Worm (Caenorhabditis elegans) whole organism, mixed stage, embryonic: ENCODE measurements around the gene nhr-106.

Experiments used
- M03D4.4 ChIP-seq: sonication (generic microtip); optimal IDR thresholded peaks from 2 replicates; lab custom pipeline; 2017; ENCODE audit warnings: mild to moderate bottlenecking, missing genetic modification characterization, missing compliant biosample characterization
- bed-3 ChIP-seq: fragments of 200-800 bp; sonication (Bioruptor generic); optimal IDR thresholded peaks from 3 replicates; lab custom pipeline; 2018; ENCODE audit warnings: mild to moderate bottlenecking, missing genetic modification characterization, moderate library complexity, missing compliant biosample characterization
- blmp-1 ChIP-seq: fragments of 150-350 bp; optimal IDR thresholded peaks from 2 replicates; lab custom pipeline; 2014; ENCODE audit warnings: missing biosample characterization, missing genetic modification characterization
- ceh-39 ChIP-seq: fragments of 150-350 bp; optimal IDR thresholded peaks from 2 replicates; lab custom pipeline; 2014; ENCODE audit warnings: missing biosample characterization, missing genetic modification characterization
- ceh-43 ChIP-seq: fragments of 200-800 bp; sonication (Bioruptor generic); optimal IDR thresholded peaks from 2 replicates; lab custom pipeline; 2018; ENCODE audit warnings: mild to moderate bottlenecking, missing genetic modification characterization, moderate library complexity, missing compliant biosample characterization
- ces-1 ChIP-seq: fragments of 150-350 bp; optimal IDR thresholded peaks from 2 replicates; lab custom pipeline; 2014; ENCODE audit warnings: missing biosample characterization, missing genetic modification reagents, missing genetic modification characterization
- cnd-1 ChIP-seq: fragments of 200-800 bp; sonication (Bioruptor generic); optimal IDR thresholded peaks from 2 replicates; lab custom pipeline; 2018; ENCODE audit warnings: mild to moderate bottlenecking, missing genetic modification characterization, missing compliant biosample characterization
- drap-1 ChIP-seq: fragments of 200-800 bp; sonication (Bioruptor generic); optimal IDR thresholded peaks from 3 replicates; lab custom pipeline; 2018; ENCODE audit warnings: mild to moderate bottlenecking, missing genetic modification characterization, missing compliant biosample characterization
- elt-1 ChIP-seq: sonication (generic microtip); optimal IDR thresholded peaks from 2 replicates; lab custom pipeline; 2017; ENCODE audit warnings: missing genetic modification characterization, mild to moderate bottlenecking, missing compliant biosample characterization, antibody characterized with exemption, moderate library complexity, borderline replicate concordance; ENCODE audit not compliant: insufficient read depth
- elt-3 ChIP-seq: fragments of 150-350 bp; optimal IDR thresholded peaks from 2 replicates; lab custom pipeline; 2014; ENCODE audit warnings: missing biosample characterization, missing genetic modification characterization
- flh-1 ChIP-seq: fragments of 200-800 bp; sonication (Bioruptor generic); optimal IDR thresholded peaks from 2 replicates; lab custom pipeline; 2018; ENCODE audit warnings: mild to moderate bottlenecking, missing genetic modification characterization, moderate library complexity, missing compliant biosample characterization
- ham-2 ChIP-seq: fragments of 200-800 bp; sonication (Bioruptor generic); optimal IDR thresholded peaks from 2 replicates; lab custom pipeline; 2018; ENCODE audit warnings: mild to moderate bottlenecking, missing genetic modification characterization, missing compliant biosample characterization
- hlh-1 ChIP-seq: fragments of 150-350 bp; optimal IDR thresholded peaks from 2 replicates; lab custom pipeline; 2014; ENCODE audit warnings: missing biosample characterization, missing genetic modification reagents, missing genetic modification characterization
- lin-13 ChIP-seq: fragments of 150-350 bp; optimal IDR thresholded peaks from 2 replicates; lab custom pipeline; 2014; ENCODE audit warnings: missing biosample characterization, missing genetic modification characterization
- lin-32 ChIP-seq: fragments of 200-800 bp; sonication (Bioruptor generic); optimal IDR thresholded peaks from 2 replicates; lab custom pipeline; 2018; ENCODE audit warnings: mild to moderate bottlenecking, missing genetic modification characterization, missing compliant biosample characterization
- lsy-2 ChIP-seq: fragments of 150-350 bp; optimal IDR thresholded peaks from 2 replicates; lab custom pipeline; 2014; ENCODE audit warnings: missing biosample characterization, missing genetic modification characterization
- mab-5 ChIP-seq: fragments of 150-350 bp; optimal IDR thresholded peaks from 2 replicates; lab custom pipeline; 2014; ENCODE audit warnings: missing biosample characterization, missing genetic modification characterization
- mep-1 ChIP-seq: fragments of 150-350 bp; optimal IDR thresholded peaks from 2 replicates; lab custom pipeline; 2017; ENCODE audit warnings: missing biosample characterization, missing genetic modification reagents, missing genetic modification characterization, inconsistent platforms
- mls-2 ChIP-seq: sonication (generic microtip); optimal IDR thresholded peaks from 2 replicates; lab custom pipeline; 2016; ENCODE audit warnings: mild to moderate bottlenecking, missing genetic modification characterization, moderate library complexity, missing compliant biosample characterization
- nhr-12 ChIP-seq: fragments of 150-350 bp; optimal IDR thresholded peaks from 2 replicates; lab custom pipeline; 2014; ENCODE audit warnings: missing biosample characterization, missing genetic modification characterization
- nhr-237 ChIP-seq: fragments of 150-350 bp; optimal IDR thresholded peaks from 2 replicates; lab custom pipeline; 2014; ENCODE audit warnings: missing biosample characterization, missing genetic modification characterization
- nhr-28 ChIP-seq: fragments of 150-350 bp; optimal IDR thresholded peaks from 2 replicates; lab custom pipeline; 2014; ENCODE audit warnings: missing biosample characterization, missing genetic modification characterization
- nhr-76 ChIP-seq: sonication (generic microtip); optimal IDR thresholded peaks from 2 replicates; lab custom pipeline; 2017; ENCODE audit warnings: missing biosample characterization, missing genetic modification characterization
- sem-2 ChIP-seq: fragments of 200-800 bp; sonication (Bioruptor generic); optimal IDR thresholded peaks from 2 replicates; lab custom pipeline; 2018; ENCODE audit warnings: mild to moderate bottlenecking, missing genetic modification characterization, missing compliant biosample characterization
- sptf-1 ChIP-seq: sonication (generic microtip); optimal IDR thresholded peaks from 2 replicates; lab custom pipeline; 2017; ENCODE audit warnings: mild to moderate bottlenecking, missing genetic modification characterization, moderate library complexity, missing compliant biosample characterization
- tbx-8 ChIP-seq: fragments of 200-800 bp; sonication (Bioruptor generic); optimal IDR thresholded peaks from 2 replicates; lab custom pipeline; 2018; ENCODE audit warnings: mild to moderate bottlenecking, missing genetic modification characterization, moderate library complexity, missing compliant biosample characterization
- unc-120 ChIP-seq: sonication (generic microtip); optimal IDR thresholded peaks from 2 replicates; lab custom pipeline; 2017; ENCODE audit warnings: missing genetic modification characterization, missing compliant biosample characterization; ENCODE audit not compliant: poor library complexity, severe bottlenecking
- unc-39 ChIP-seq: fragments of 150-350 bp; optimal IDR thresholded peaks from 2 replicates; lab custom pipeline; 2014; ENCODE audit warnings: missing biosample characterization, missing genetic modification characterization
- unc-62 ChIP-seq: fragments of 150-350 bp; optimal IDR thresholded peaks from 2 replicates; lab custom pipeline; 2014; ENCODE audit warnings: missing biosample characterization, missing genetic modification reagents, missing genetic modification characterization
- zip-8 ChIP-seq: fragments of 150-350 bp; optimal IDR thresholded peaks from 2 replicates; lab custom pipeline; 2014; ENCODE audit warnings: missing biosample characterization, missing genetic modification characterization
- ztf-11 ChIP-seq: fragments of 150-350 bp; optimal IDR thresholded peaks from 2 replicates; lab custom pipeline; 2014; ENCODE audit warnings: missing biosample characterization, missing genetic modification characterization

nhr-106 gene

ce11 chrV:449130-449529, 40.3 kb upstream of the nhr-106 start, which contains the start of gene srh-35:
Gene srh-35, minus strand, starts transcription at chrV:449230.
- TF ChIP-seq mls-2 (tag; lab: Kevin White, UChicago), result no peak
- TF ChIP-seq mep-1 (tag; lab: Kevin White, UChicago), result no peak
- no peak for TF ChIP-seq mab-5 (tag; lab: Kevin White, UChicago)
- TF ChIP-seq lsy-2 (tag; lab: Kevin White, UChicago), result no peak
- TF ChIP-seq nhr-76, result no peak
- TF ChIP-seq zip-8 (tag; lab: Kevin White, UChicago), result no peak
- TF ChIP-seq nhr-237, result no peak
- no peak for TF ChIP-seq flh-1 (GFP tag; lab: Kevin White, UChicago)
- TF ChIP-seq tbx-8, result no peak
- no peak for TF ChIP-seq cnd-1 (tag; lab: Kevin White, UChicago)
- TF ChIP-seq ceh-43 (GFP tag; lab: Kevin White, UChicago), result no peak
- TF ChIP-seq ceh-39 (tag; lab: Kevin White, UChicago), result no peak

- TF ChIP-seq ceh-43 (GFP tag; lab: Kevin White, UChicago) (no peak), flh-1 (GFP tag; lab: Kevin White, UChicago) (no peak), unc-62 (GFP tag; lab: Kevin White, UChicago) (no peak), zip-8 (tag; lab: Kevin White, UChicago) (no peak), ceh-39 (tag; lab: Kevin White, UChicago) (no peak), blmp-1 (no peak), mls-2 (tag; lab: Kevin White, UChicago) (no peak), nhr-237 (no peak), unc-39 (no peak), tbx-8 (no peak)
These were observed 39.7 kb upstream of the nhr-106 start, which contains the start of gene M02H5.8 for ce11 chrV:449685-450084. Gene M02H5.8, plus strand, starts transcription at chrV:449981.

ce11 chrV:450757-451501, 38.5 kb upstream of the nhr-106 start, which contains the start of gene nhr-123:
Gene nhr-123, plus strand, starts transcription at chrV:451451.
- no peak for TF ChIP-seq blmp-1
- TF ChIP-seq ceh-43 (GFP tag; lab: Kevin White, UChicago), result no peak
- TF ChIP-seq M03D4.4 (tag; lab: Kevin White, UChicago), result no peak
- TF ChIP-seq lin-32 (GFP tag; lab: Kevin White, UChicago), result no peak
- TF ChIP-seq ztf-11 (tag; lab: Kevin White, UChicago), result no peak
- no peak for TF ChIP-seq lin-13 (tag; lab: Kevin White, UChicago)
- TF ChIP-seq nhr-12, result no peak
- no peak for TF ChIP-seq elt-1
- TF ChIP-seq ceh-39 (tag; lab: Kevin White, UChicago), result no peak
- no peak for TF ChIP-seq tbx-8
- TF ChIP-seq ham-2 (GFP tag; lab: Kevin White, UChicago), result no peak
- TF ChIP-seq mab-5 (tag; lab: Kevin White, UChicago), result no peak

- TF ChIP-seq ham-2 (GFP tag; lab: Kevin White, UChicago) (no peak), bed-3 (GFP tag; lab: Kevin White, UChicago) (no peak), mls-2 (tag; lab: Kevin White, UChicago) (no peak), mab-5 (tag; lab: Kevin White, UChicago) (no peak), flh-1 (GFP tag; lab: Kevin White, UChicago) (no peak), unc-120 (tag; lab: Kevin White, UChicago) (no peak)
These were observed 35.9 kb upstream of the nhr-106 start, which contains the start of gene nhr-98 for ce11 chrV:453569-453968. Gene nhr-98, plus strand, starts transcription at chrV:453869.

ce11 chrV:457839-458238, 31.6 kb upstream of the nhr-106 start:
- TF ChIP-seq nhr-12 (no peak), sptf-1 (no peak), nhr-237 (no peak), mab-5 (tag; lab: Kevin White, UChicago) (no peak), ceh-43 (GFP tag; lab: Kevin White, UChicago) (no peak), hlh-1 (tag; lab: Kevin White, UChicago) (no peak), elt-3 (tag; lab: Kevin White, UChicago) (no peak), sem-2 (GFP tag; lab: Kevin White, UChicago) (no peak), ham-2 (GFP tag; lab: Kevin White, UChicago) (no peak), nhr-28 (tag; lab: Kevin White, UChicago) (no peak), ztf-11 (tag; lab: Kevin White, UChicago) (no peak), drap-1 (GFP tag; lab: Kevin White, UChicago) (no peak), ces-1 (GFP tag; lab: Kevin White, UChicago) (no peak), lin-13 (tag; lab: Kevin White, UChicago) (no peak)
